Fruit fly (Drosophila melanogaster) whole organism, embryonic: Measurements from ENCODE around the gene Nepl20.

Experiments used
- Atf-2 ChIP-seq: fragments of 200-800 bp; sonication (Bioruptor generic); optimal IDR thresholded peaks from 2 replicates; lab custom pipeline; 2016; ENCODE audit warnings: missing biosample characterization, missing genetic modification characterization
- C15 ChIP-seq: fragments of 200-800 bp; sonication (Bioruptor generic); IDR thresholded peaks from 3 replicates; pipeline ENCODE4 v1.3.6; 2022; ENCODE audit warnings: missing biosample characterization, missing genetic modification characterization
- CG11560 ChIP-seq: fragments of 200-800 bp; sonication (Bioruptor generic); IDR thresholded peaks from 3 replicates; pipeline ENCODE4 v1.3.6; 2022; ENCODE audit warnings: missing biosample characterization, missing genetic modification characterization
- CG12299 ChIP-seq: fragments of 200-800 bp; sonication (Bioruptor generic); optimal IDR thresholded peaks from 2 replicates; lab custom pipeline; 2018; ENCODE audit warnings: missing biosample characterization, mild to moderate bottlenecking, missing genetic modification characterization
- CG13424 ChIP-seq: fragments of 200-800 bp; sonication (Bioruptor generic); optimal IDR thresholded peaks from 2 replicates; lab custom pipeline; 2019; ENCODE audit warnings: missing biosample characterization, mild to moderate bottlenecking, missing genetic modification characterization, moderate library complexity
- CG13775 ChIP-seq: fragments of 200-800 bp; sonication (Bioruptor generic); optimal IDR thresholded peaks from 3 replicates; lab custom pipeline; 2017; ENCODE audit warnings: missing biosample characterization, mild to moderate bottlenecking, missing genetic modification characterization
- CG17912 ChIP-seq: fragments of 200-800 bp; sonication (Bioruptor generic); optimal IDR thresholded peaks from 2 replicates; lab custom pipeline; 2018; ENCODE audit warnings: missing biosample characterization, mild to moderate bottlenecking, missing genetic modification characterization
- CG18476 ChIP-seq: fragments of 200-800 bp; sonication (Bioruptor generic); optimal IDR thresholded peaks from 2 replicates; lab custom pipeline; 2016; ENCODE audit warnings: missing biosample characterization, mild to moderate bottlenecking, missing genetic modification characterization
- CG2889 ChIP-seq: fragments of 200-800 bp; sonication (Bioruptor generic); IDR thresholded peaks from 3 replicates; pipeline ENCODE4 v1.3.6; 2022; ENCODE audit warnings: missing biosample characterization, missing genetic modification characterization
- CG31224 ChIP-seq: fragments of 200-800 bp; sonication (Bioruptor generic); IDR thresholded peaks from 2 replicates; pipeline ENCODE4 v1.3.6; 2022; ENCODE audit warnings: missing biosample characterization, missing genetic modification characterization
- CG8359 ChIP-seq: fragments of 200-800 bp; sonication (Bioruptor generic); optimal IDR thresholded peaks from 2 replicates; lab custom pipeline; 2017; ENCODE audit warnings: missing biosample characterization, mild to moderate bottlenecking, missing genetic modification characterization, borderline replicate concordance
- CG8924 ChIP-seq: fragments of 200-800 bp; optimal IDR thresholded peaks from 3 replicates; lab custom pipeline; 2019; ENCODE audit warnings: missing biosample characterization, mild to moderate bottlenecking, missing genetic modification characterization, moderate library complexity
- CG8944 ChIP-seq: fragments of 200-800 bp; sonication (Bioruptor generic); optimal IDR thresholded peaks from 3 replicates; lab custom pipeline; 2016; ENCODE audit warnings: missing biosample characterization, missing genetic modification characterization
- CG9932 ChIP-seq: fragments of 200-800 bp; sonication (Bioruptor generic); IDR thresholded peaks from 2 replicates; pipeline ENCODE4 v1.3.6; 2022; ENCODE audit warnings: missing biosample characterization, missing genetic modification characterization
- CHES-1-like ChIP-seq: fragments of 200-800 bp; sonication (Bioruptor generic); optimal IDR thresholded peaks from 2 replicates; lab custom pipeline; 2016; ENCODE audit warnings: missing biosample characterization, missing genetic modification characterization
- Chrac-16 ChIP-seq: fragments of 200-800 bp; sonication (Bioruptor generic); optimal IDR thresholded peaks from 3 replicates; lab custom pipeline; 2016; ENCODE audit warnings: missing biosample characterization, missing genetic modification characterization
- Dref ChIP-seq: fragments of 200-800 bp; sonication (Bioruptor generic); IDR thresholded peaks from 2 replicates; pipeline ENCODE4 v1.3.6; 2022; ENCODE audit warnings: missing biosample characterization, missing genetic modification characterization
- Elba2 ChIP-seq: fragments of 200-800 bp; sonication (Bioruptor generic); optimal IDR thresholded peaks from 3 replicates; lab custom pipeline; 2016; ENCODE audit warnings: missing biosample characterization, missing genetic modification characterization
- H2.0 ChIP-seq: fragments of 200-800 bp; sonication (Bioruptor generic); IDR thresholded peaks from 2 replicates; pipeline ENCODE4 v1.3.6; 2022; ENCODE audit warnings: missing biosample characterization, missing genetic modification characterization
- HLH4C ChIP-seq: fragments of 200-800 bp; sonication (Bioruptor generic); IDR thresholded peaks from 3 replicates; pipeline ENCODE4 v1.3.6; 2022; ENCODE audit warnings: missing biosample characterization, missing genetic modification characterization; ENCODE audit not compliant: partially characterized antibody
- HmgZ ChIP-seq: fragments of 200-800 bp; sonication (Bioruptor generic); optimal IDR thresholded peaks from 2 replicates; lab custom pipeline; 2018; ENCODE audit warnings: missing biosample characterization, mild to moderate bottlenecking, missing genetic modification characterization
- Hmr ChIP-seq: fragments of 200-800 bp; sonication (Bioruptor generic); optimal IDR thresholded peaks from 3 replicates; lab custom pipeline; 2017; ENCODE audit warnings: mild to moderate bottlenecking, missing biosample characterization, missing genetic modification reagents, missing genetic modification characterization
- Hr3 ChIP-seq: fragments of 200-800 bp; sonication (Bioruptor generic); optimal IDR thresholded peaks from 3 replicates; lab custom pipeline; 2016; ENCODE audit warnings: missing biosample characterization, missing genetic modification characterization
- MESR4 ChIP-seq: fragments of 200-800 bp; sonication (Bioruptor generic); optimal IDR thresholded peaks from 2 replicates; lab custom pipeline; 2018; ENCODE audit warnings: missing biosample characterization, mild to moderate bottlenecking, missing genetic modification characterization, moderate library complexity
- NC2α ChIP-seq: fragments of 200-800 bp; sonication (Bioruptor generic); optimal IDR thresholded peaks from 2 replicates; lab custom pipeline; 2016; ENCODE audit warnings: missing biosample characterization, missing genetic modification characterization
- NK7.1 ChIP-seq: fragments of 200-800 bp; sonication (Bioruptor generic); optimal IDR thresholded peaks from 3 replicates; lab custom pipeline; 2016; ENCODE audit warnings: missing biosample characterization, missing genetic modification characterization
- Neu2 ChIP-seq: fragments of 200-800 bp; sonication (Bioruptor generic); optimal IDR thresholded peaks from 3 replicates; lab custom pipeline; 2016; ENCODE audit warnings: missing biosample characterization, missing genetic modification characterization, borderline replicate concordance
- NfI ChIP-seq: fragments of 200-800 bp; sonication (Bioruptor generic); optimal IDR thresholded peaks from 3 replicates; lab custom pipeline; 2018; ENCODE audit warnings: missing biosample characterization, mild to moderate bottlenecking, missing genetic modification characterization, moderate library complexity
- Six4 ChIP-seq: fragments of 200-800 bp; sonication (Bioruptor generic); optimal IDR thresholded peaks from 2 replicates; lab custom pipeline; 2016; ENCODE audit warnings: missing biosample characterization, missing genetic modification characterization
- Taf1 ChIP-seq: fragments of 200-800 bp; sonication (Bioruptor generic); IDR thresholded peaks from 2 replicates; pipeline ENCODE4 v1.3.6; 2022; ENCODE audit warnings: missing biosample characterization, missing genetic modification characterization
- chn ChIP-seq: fragments of 200-800 bp; sonication (Bioruptor generic); optimal IDR thresholded peaks from 2 replicates; lab custom pipeline; 2016; ENCODE audit warnings: missing biosample characterization, missing genetic modification characterization
- corto ChIP-seq: fragments of 200-800 bp; sonication (Bioruptor generic); optimal IDR thresholded peaks from 2 replicates; lab custom pipeline; 2016; ENCODE audit warnings: missing biosample characterization, mild to moderate bottlenecking, missing genetic modification characterization, moderate library complexity
- crol ChIP-seq: fragments of 200-800 bp; sonication (Bioruptor generic); IDR thresholded peaks from 2 replicates; pipeline ENCODE4 v1.3.6; 2022; ENCODE audit warnings: missing biosample characterization, missing genetic modification characterization
- crp ChIP-seq, 2 experiments: fragments of 200-800 bp; sonication (Bioruptor generic); optimal IDR thresholded peaks; 2 replicates in 1 of 2; 3 replicates in 1 of 2; lab custom pipeline; 2017; ENCODE audit warnings: missing biosample characterization in 2 of 2, missing genetic modification characterization in 2 of 2, mild to moderate bottlenecking in 1 of 2, moderate library complexity in 1 of 2
- da ChIP-seq: fragments of 200-800 bp; sonication (Bioruptor generic); optimal IDR thresholded peaks from 2 replicates; lab custom pipeline; 2016; ENCODE audit warnings: missing biosample characterization, missing genetic modification characterization
- dati ChIP-seq: fragments of 200-800 bp; sonication (Bioruptor generic); IDR thresholded peaks from 2 replicates; pipeline ENCODE4 v1.3.6; 2022; ENCODE audit warnings: missing biosample characterization, missing genetic modification characterization
- disco-r ChIP-seq: fragments of 200-800 bp; sonication (Bioruptor generic); optimal IDR thresholded peaks from 2 replicates; lab custom pipeline; 2016; ENCODE audit warnings: missing biosample characterization, missing genetic modification characterization
- eve ChIP-seq, 2 experiments: fragments of >200 bp; optimal IDR thresholded peaks; 2 replicates each; lab custom pipeline; 2017; ENCODE audit warnings: missing biosample characterization in 2 of 2, missing genetic modification characterization in 2 of 2
- gce ChIP-seq: fragments of 200-800 bp; sonication (Bioruptor generic); IDR thresholded peaks from 3 replicates; pipeline ENCODE4 v1.3.6; 2022; ENCODE audit warnings: missing biosample characterization, missing genetic modification characterization
- h ChIP-seq: fragments of >200 bp; optimal IDR thresholded peaks from 2 replicates; lab custom pipeline; 2017
- ham ChIP-seq: fragments of 200-800 bp; sonication (Bioruptor generic); IDR thresholded peaks from 2 replicates; pipeline ENCODE4 v1.3.6; 2022; ENCODE audit warnings: missing biosample characterization, missing genetic modification characterization
- kni ChIP-seq: fragments of 200-800 bp; sonication (Bioruptor generic); optimal IDR thresholded peaks from 3 replicates; lab custom pipeline; 2017; ENCODE audit warnings: mild to moderate bottlenecking, missing biosample characterization, missing genetic modification reagents, missing genetic modification characterization
- odd ChIP-seq: fragments of 200-800 bp; sonication (Bioruptor generic); optimal IDR thresholded peaks from 2 replicates; lab custom pipeline; 2017; ENCODE audit warnings: missing biosample characterization, mild to moderate bottlenecking, missing genetic modification characterization
- pita ChIP-seq: fragments of 200-800 bp; sonication (Bioruptor generic); optimal IDR thresholded peaks from 2 replicates; lab custom pipeline; 2017; ENCODE audit warnings: missing biosample characterization, mild to moderate bottlenecking, missing genetic modification characterization
- rib ChIP-seq: fragments of 200-800 bp; sonication (Bioruptor generic); IDR thresholded peaks from 2 replicates; pipeline ENCODE4 v1.3.6; 2022; ENCODE audit warnings: missing biosample characterization, missing genetic modification characterization
- sd ChIP-seq: fragments of 200-800 bp; sonication (Bioruptor generic); optimal IDR thresholded peaks from 3 replicates; lab custom pipeline; 2018; ENCODE audit warnings: missing biosample characterization, mild to moderate bottlenecking, missing genetic modification characterization, moderate library complexity
- sim ChIP-seq: fragments of 200-800 bp; sonication (Bioruptor generic); IDR thresholded peaks from 2 replicates; pipeline ENCODE4 v1.3.6; 2022; ENCODE audit warnings: missing biosample characterization, missing genetic modification characterization
- stc ChIP-seq: fragments of 200-800 bp; sonication (Bioruptor generic); IDR thresholded peaks from 2 replicates; pipeline ENCODE4 v1.3.6; 2022; ENCODE audit warnings: missing biosample characterization, missing genetic modification characterization
- tup ChIP-seq: fragments of 200-800 bp; sonication (Bioruptor generic); optimal IDR thresholded peaks from 2 replicates; lab custom pipeline; 2016; ENCODE audit warnings: missing biosample characterization, mild to moderate bottlenecking, missing genetic modification characterization, moderate library complexity
- usp ChIP-seq: fragments of >200 bp; optimal IDR thresholded peaks from 2 replicates; lab custom pipeline; 2017; ENCODE audit warnings: missing biosample characterization, missing genetic modification characterization

The Nepl20 gene

dm6 chr3R:28844611-28845376 lies 35.8 kb upstream of the Nepl20 start, which contains the start of the genes Apc and spg (continued):
- TF ChIP-seq CG12299 (tag; lab: Kevin White, UChicago): peak; percentile 37
- peak; percentile 72 for TF ChIP-seq HLH4C (GFP tag; lab: Robert Waterston, UW)
- TF ChIP-seq CG8924 (tag; lab: Kevin White, UChicago): peak; percentile 11
- TF ChIP-seq CHES-1-like (GFP tag; lab: Kevin White, UChicago): peak; percentile 47
- peak; percentile 67 for TF ChIP-seq MESR4 (GFP tag; lab: Kevin White, UChicago)
- no peak for TF ChIP-seq disco-r (GFP tag; lab: Kevin White, UChicago)
- TF ChIP-seq Atf-2: no peak
- peak; percentile 11 to 85 for TF ChIP-seq crp (GFP tag; optimal IDR thresholded peaks at IDR 0.05; lab: Kevin White, UChicago)
- TF ChIP-seq CG13424 (tag; lab: Kevin White, UChicago): peak; percentile 47
- TF ChIP-seq chn: no peak
- TF ChIP-seq CG8359: peak; percentile 42
- no peak for TF ChIP-seq H2.0 (GFP tag; lab: Robert Waterston, UW)
- TF ChIP-seq CG17912 (GFP tag; lab: Kevin White, UChicago): peak; percentile 63
- TF ChIP-seq dati (GFP tag; lab: Robert Waterston, UW): no peak
- peak; percentile 8 for TF ChIP-seq Chrac-16 (GFP tag; lab: Kevin White, UChicago)
- TF ChIP-seq sd: peak; percentile 93
- no peak for TF ChIP-seq corto (GFP tag; lab: Kevin White, UChicago)
- no peak for TF ChIP-seq NfI
- no peak for TF ChIP-seq sim (GFP tag; lab: Robert Waterston, UW)
- no peak for TF ChIP-seq Taf1 (GFP tag; lab: Robert Waterston, UW)
- TF ChIP-seq tup: no peak
- TF ChIP-seq NK7.1 (GFP tag; lab: Kevin White, UChicago): peak; percentile 27
- TF ChIP-seq crol (GFP tag; lab: Robert Waterston, UW): 0 out of 2 replicates have a peak, but pooled peaks have one; percentile 27
- peak; percentile 93 for TF ChIP-seq CG11560
- TF ChIP-seq gce (GFP tag; lab: Robert Waterston, UW): 0 out of 3 replicates have a peak, but pooled peaks have one; percentile 35
- peak; percentile 51 for TF ChIP-seq CG18476 (GFP tag; lab: Kevin White, UChicago)
- TF ChIP-seq CG2889 (GFP tag; lab: Robert Waterston, UW): no peak
- no peak for TF ChIP-seq ham
- TF ChIP-seq CG8944: no peak
- TF ChIP-seq da (GFP tag; lab: Kevin White, UChicago): peak; percentile 29
- TF ChIP-seq pita: peak; percentile 82
- peak; percentile 16 for TF ChIP-seq kni (GFP tag; lab: Kevin White, UChicago)
- TF ChIP-seq rib (GFP tag; lab: Robert Waterston, UW): peak; percentile 78
- TF ChIP-seq Dref (GFP tag; lab: Robert Waterston, UW): no peak; the same call in 1 of the 2 replicates
- no peak for TF ChIP-seq h (lab: Kevin White, UChicago)
- TF ChIP-seq stc (GFP tag; lab: Robert Waterston, UW): peak; percentile 55; the same call in 1 of the 2 replicates
- peak; percentile 50 for TF ChIP-seq odd (GFP tag; lab: Kevin White, UChicago)
- TF ChIP-seq Elba2 (GFP tag; lab: Kevin White, UChicago): no peak
- TF ChIP-seq HmgZ (tag; lab: Kevin White, UChicago): peak; percentile 38
- no peak for TF ChIP-seq eve (GFP tag; optimal IDR thresholded peaks at IDR 0.05; lab: Kevin White, UChicago)
- no peak for TF ChIP-seq Neu2
- TF ChIP-seq CG9932 (GFP tag; lab: Robert Waterston, UW): peak; percentile 52
- no peak for TF ChIP-seq CG31224 (GFP tag; lab: Robert Waterston, UW)
- TF ChIP-seq C15 (GFP tag; lab: Robert Waterston, UW): no peak; the same call in 2 of the 3 replicates
- peak; percentile 76 for TF ChIP-seq NC2α (GFP tag; lab: Kevin White, UChicago)
- TF ChIP-seq usp (GFP tag; lab: Kevin White, UChicago): no peak
- TF ChIP-seq Hr3: peak; percentile 15
- TF ChIP-seq Six4: no peak
- TF ChIP-seq Hmr (GFP tag; lab: Kevin White, UChicago): peak; percentile 63
- TF ChIP-seq CG13775: peak; percentile 3
